Worm (Caenorhabditis elegans): ENCODE results near the gene nphp-1.

- TF ChIP-seq nfya-1 (tag; optimal IDR thresholded peaks at IDR 0.05; ENCODE audit: borderline replicate concordance, insufficient read depth) (no peak), ceh-79 (tag; optimal IDR thresholded peaks at IDR 0.05) (no peak), zfh-2 (GFP tag; conservative IDR thresholded peaks at IDR 0.05) (no peak), dpff-1 (tag; optimal IDR thresholded peaks at IDR 0.05) (no peak), B0336.3 (GFP tag; IDR thresholded peaks at IDR 0.05) (no peak), F55B11.4 (tag; optimal IDR thresholded peaks at IDR 0.05; ENCODE audit: borderline replicate concordance, insufficient read depth) (no peak), hlh-26 (GFP tag; conservative IDR thresholded peaks at IDR 0.05) (no peak), ztf-3 (GFP tag; optimal IDR thresholded peaks at IDR 0.05) (no peak)
Measured at ce11 chrII:10608821-10609220, 43.2 kb downstream of the nphp-1 start.
